Fruit fly (Drosophila melanogaster): ENCODE measurements around the gene Wdr81.

Wdr81 gene

DNA sequence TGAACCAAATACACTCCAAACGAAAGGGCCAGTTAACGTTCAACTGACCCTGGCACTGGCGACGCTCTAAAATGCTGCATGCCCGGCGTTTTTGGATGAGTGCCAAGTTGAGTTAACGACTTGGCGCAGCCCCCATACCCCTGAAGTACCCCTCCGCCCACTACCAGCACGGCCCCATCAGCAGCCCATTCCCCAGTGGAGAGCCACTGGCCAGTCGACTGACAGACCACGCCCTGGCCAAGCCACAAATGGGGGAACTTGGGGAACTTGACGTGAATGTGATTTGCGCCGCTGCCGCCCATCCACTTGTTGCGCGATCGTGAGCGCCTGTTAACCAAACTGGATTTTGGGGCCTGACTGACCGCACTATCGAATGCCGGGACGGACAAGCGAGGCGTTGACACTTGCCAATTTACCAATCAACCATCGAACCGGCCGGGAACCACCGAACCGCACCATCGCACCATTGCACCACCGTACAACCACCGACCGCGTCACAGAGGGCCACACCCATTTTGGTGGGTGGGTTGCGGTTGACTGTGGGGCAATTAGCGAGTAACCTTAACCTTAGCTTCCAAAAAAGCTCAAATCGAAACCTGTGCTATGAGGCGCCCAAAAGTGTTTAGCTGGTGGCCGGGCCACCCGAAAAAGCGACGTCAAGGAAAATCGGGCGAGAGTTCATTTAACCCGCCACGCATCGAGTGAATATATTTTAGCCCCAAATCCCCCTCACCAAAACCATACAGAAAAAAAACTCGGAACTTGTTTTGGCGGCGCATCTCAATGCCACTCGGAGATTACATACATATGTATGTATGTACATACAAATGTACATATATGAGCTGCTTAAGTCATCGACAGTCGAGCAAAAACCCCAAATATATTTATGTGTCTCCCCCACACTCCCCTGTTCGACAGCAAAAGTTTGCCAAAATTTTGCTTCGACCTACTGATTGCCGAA is 15.0 kb downstream of the Wdr81 start (continued):
- TF ChIP-seq BEAF-32 (GFP tag; optimal IDR thresholded peaks at IDR 0.05) (no peak), lab (GFP tag; optimal IDR thresholded peaks at IDR 0.05) (peak; percentile 14), Opbp (GFP tag; IDR thresholded peaks at IDR 0.05; ENCODE audit: partially characterized antibody) (no peak), CG12659 (GFP tag; optimal IDR thresholded peaks at IDR 0.05) (no peak), CG1233 (GFP tag; optimal IDR thresholded peaks at IDR 0.05) (no peak), CG9215 (GFP tag; IDR thresholded peaks at IDR 0.05) (no peak), en (GFP tag; optimal IDR thresholded peaks at IDR 0.05) (no peak), slou (GFP tag; optimal IDR thresholded peaks at IDR 0.05) (no peak), CG18764 (GFP tag; optimal IDR thresholded peaks at IDR 0.05) (no peak), al (GFP tag; IDR thresholded peaks at IDR 0.05) (no peak), CG8290 (GFP tag; optimal IDR thresholded peaks at IDR 0.05) (no peak), CG8290 (tag; optimal IDR thresholded peaks at IDR 0.05) (peak in 1 of 2 experiments; percentile 55), org-1 (GFP tag; optimal IDR thresholded peaks at IDR 0.05) (peak; percentile 28), ATbp (GFP tag; optimal IDR thresholded peaks at IDR 0.05) (no peak), ro (GFP tag; IDR thresholded peaks at IDR 0.05) (no peak), Blimp-1 (GFP tag; optimal IDR thresholded peaks at IDR 0.05) (peak; percentile 73), Stat92E (GFP tag; optimal IDR thresholded peaks at IDR 0.05) (peak in 1 of 3 experiments; percentile 40), Med (GFP tag) (peak; percentile 84), nom (GFP tag; optimal IDR thresholded peaks at IDR 0.05) (no peak), fd102C (GFP tag; optimal IDR thresholded peaks at IDR 0.05) (no peak), az2 (GFP tag; optimal IDR thresholded peaks at IDR 0.05) (no peak), klu (GFP tag; IDR thresholded peaks at IDR 0.05) (no peak), CG10321 (GFP tag; IDR thresholded peaks at IDR 0.05) (no peak), Tbp (GFP tag; optimal IDR thresholded peaks at IDR 0.05) (no peak), Dp (GFP tag; optimal IDR thresholded peaks at IDR 0.05) (peak; percentile 13), Hmr (GFP tag; optimal IDR thresholded peaks at IDR 0.05) (peak; percentile 39), B-H2 (GFP tag; optimal IDR thresholded peaks at IDR 0.05) (peak; percentile 17), row (GFP tag; IDR thresholded peaks at IDR 0.05) (no peak), sisA (GFP tag; IDR thresholded peaks at IDR 0.05) (no peak), Doc2 (GFP tag; IDR thresholded peaks at IDR 0.05) (no peak), btn (GFP tag; optimal IDR thresholded peaks at IDR 0.05) (no peak), CG12769 (tag; optimal IDR thresholded peaks at IDR 0.05) (peak; percentile 100), ttk (GFP tag; IDR thresholded peaks at IDR 0.05) (no peak), Dip2 (GFP tag; IDR thresholded peaks at IDR 0.05) (no peak), run (tag; optimal IDR thresholded peaks at IDR 0.05) (peak; percentile 97), HLHmδ (GFP tag; optimal IDR thresholded peaks at IDR 0.05) (peak; percentile 42), CG3163 (GFP tag; optimal IDR thresholded peaks at IDR 0.05) (no peak), Gug (GFP tag; IDR thresholded peaks at IDR 0.05) (no peak), Bgb (GFP tag; IDR thresholded peaks at IDR 0.05; ENCODE audit: partially characterized antibody) (no peak), ERR (GFP tag; optimal IDR thresholded peaks at IDR 0.05) (no peak), Sin3A (optimal IDR thresholded peaks at IDR 0.05) (no peak), nau (GFP tag; optimal IDR thresholded peaks at IDR 0.05) (no peak), br (optimal IDR thresholded peaks at IDR 0.05) (no peak), C15 (GFP tag; IDR thresholded peaks at IDR 0.05) (no peak), Elba2 (GFP tag; optimal IDR thresholded peaks at IDR 0.05) (no peak), CG4360 (GFP tag; IDR thresholded peaks at IDR 0.05) (no peak), exex (tag; optimal IDR thresholded peaks at IDR 0.05) (peak; percentile 61), Vsx1 (GFP tag; optimal IDR thresholded peaks at IDR 0.05) (peak; percentile 86), esg (GFP tag; conservative IDR thresholded peaks at IDR 0.05) (no peak), ssp (GFP tag; IDR thresholded peaks at IDR 0.05) (no peak)
